Fruit fly (Drosophila melanogaster): ENCODE data around the gene CG43117.

Gene CG43117

DNA sequence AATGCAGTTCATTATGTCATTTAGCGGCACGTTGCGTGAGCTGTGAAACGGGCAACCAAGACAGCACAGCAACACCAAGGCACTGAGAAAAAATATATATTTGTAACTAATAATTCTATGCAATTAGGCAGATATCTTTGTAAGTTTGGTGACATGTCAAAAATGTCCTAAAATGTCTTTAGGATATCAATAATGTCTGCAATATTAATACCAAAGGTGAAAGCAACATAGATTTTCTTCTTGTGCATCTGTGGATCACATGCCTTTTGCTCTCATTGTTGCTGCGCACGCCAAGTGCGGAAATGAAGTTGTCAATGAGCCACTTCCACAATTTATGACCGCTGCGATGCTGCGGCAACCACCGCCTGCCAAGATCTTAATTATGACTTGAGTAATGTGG lies 34.9 kb downstream of the CG43117 start (continued):
- TF ChIP-seq fd85E (GFP tag; optimal IDR thresholded peaks at IDR 0.05) (no peak), CG31627 (GFP tag; optimal IDR thresholded peaks at IDR 0.05) (peak; percentile 59), CG15336 (GFP tag; IDR thresholded peaks at IDR 0.05) (peak; percentile 79), CG6276 (GFP tag; optimal IDR thresholded peaks at IDR 0.05) (peak; percentile 69), salr (GFP tag; optimal IDR thresholded peaks at IDR 0.05) (peak; percentile 52 to 78), CG4318 (GFP tag; optimal IDR thresholded peaks at IDR 0.05) (peak; percentile 66), Hr4 (GFP tag; optimal IDR thresholded peaks at IDR 0.05) (peak; percentile 75), CG6163 (GFP tag; IDR thresholded peaks at IDR 0.05) (peak; percentile 88)

DNA sequence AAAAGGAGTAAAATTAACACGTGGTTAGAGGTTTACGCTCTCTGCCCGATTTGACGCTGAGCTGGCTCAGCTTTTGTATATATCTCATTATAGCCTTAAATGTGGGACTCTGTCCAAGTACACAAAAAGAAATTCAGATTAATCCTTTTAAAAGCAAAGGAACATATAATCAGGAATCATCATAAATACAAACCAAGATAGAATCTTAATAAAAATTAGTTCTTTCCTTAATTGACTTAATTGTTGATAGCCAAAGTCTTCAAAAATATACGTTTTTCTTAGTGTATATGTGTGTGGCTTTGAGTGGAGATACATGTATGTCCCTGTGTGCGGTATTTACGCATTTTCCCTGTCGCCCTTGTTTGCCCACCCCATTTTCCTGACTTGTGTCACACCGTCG lies 39.7 kb downstream of the CG43117 start:
- no peak for TF ChIP-seq CG11294 (GFP tag; IDR thresholded peaks at IDR 0.05)
- TF ChIP-seq svp (GFP tag) = peak; percentile 48
- TF ChIP-seq pdm3 (GFP tag; optimal IDR thresholded peaks at IDR 0.05) = peak; percentile 42
- TF ChIP-seq Ets96B (tag; optimal IDR thresholded peaks at IDR 0.05) = peak; percentile 51
- TF ChIP-seq CG15336 (GFP tag; IDR thresholded peaks at IDR 0.05) = peak; percentile 47; the same call in 1 of the 2 replicates
- TF ChIP-seq CG11762 (GFP tag; optimal IDR thresholded peaks at IDR 0.05; ENCODE audit: insufficient read depth) = no peak
- TF ChIP-seq CG32006 (GFP tag; optimal IDR thresholded peaks at IDR 0.05) = peak; percentile 53
- TF ChIP-seq Eip78C (GFP tag) = peak; percentile 80
- TF ChIP-seq ss (GFP tag; optimal IDR thresholded peaks at IDR 0.05) = peak in 1 of 2 experiments; percentile 22
- TF ChIP-seq spab (GFP tag; optimal IDR thresholded peaks at IDR 0.05) = no peak
- no peak for TF ChIP-seq esn (GFP tag; optimal IDR thresholded peaks at IDR 0.05)
- TF ChIP-seq Eip75B (GFP tag; optimal IDR thresholded peaks at IDR 0.05) = peak; percentile 13
- TF ChIP-seq Smox (GFP tag; optimal IDR thresholded peaks at IDR 0.05) = no peak
- TF ChIP-seq CG11902 (GFP tag; optimal IDR thresholded peaks at IDR 0.05) = no peak
- TF ChIP-seq OdsH (GFP tag; optimal IDR thresholded peaks at IDR 0.05) = peak; percentile 19
- TF ChIP-seq acj6 (GFP tag; optimal IDR thresholded peaks at IDR 0.05) = peak; percentile 12
- peak; percentile 64; the same call in 2 of the 3 replicates for TF ChIP-seq eg (GFP tag; IDR thresholded peaks at IDR 0.05)
- 0 out of 3 replicates have a peak, but pooled peaks have one; percentile 38 for TF ChIP-seq CG6163 (GFP tag; IDR thresholded peaks at IDR 0.05)
- TF ChIP-seq Hr4 (GFP tag; optimal IDR thresholded peaks at IDR 0.05) = peak; percentile 38
- TF ChIP-seq achi (GFP tag; optimal IDR thresholded peaks at IDR 0.05) = peak; percentile 13
- TF ChIP-seq CG8119 (GFP tag; IDR thresholded peaks at IDR 0.05) = peak; percentile 28; the same call in 1 of the 3 replicates
- TF ChIP-seq CG10669 (GFP tag; optimal IDR thresholded peaks at IDR 0.05) = peak; percentile 35
- TF ChIP-seq dsx (GFP tag; optimal IDR thresholded peaks at IDR 0.05; ENCODE audit: poor library complexity, severe bottlenecking) = peak; percentile 45
- TF ChIP-seq Sox14 (GFP tag; optimal IDR thresholded peaks at IDR 0.05) = peak; percentile 1
- peak; percentile 5 for TF ChIP-seq CG3919 (GFP tag; optimal IDR thresholded peaks at IDR 0.05)
- TF ChIP-seq CG10631 (GFP tag; optimal IDR thresholded peaks at IDR 0.05) = peak; percentile 29
- peak; percentile 28 for TF ChIP-seq CG3032 (tag; optimal IDR thresholded peaks at IDR 0.05)

DNA sequence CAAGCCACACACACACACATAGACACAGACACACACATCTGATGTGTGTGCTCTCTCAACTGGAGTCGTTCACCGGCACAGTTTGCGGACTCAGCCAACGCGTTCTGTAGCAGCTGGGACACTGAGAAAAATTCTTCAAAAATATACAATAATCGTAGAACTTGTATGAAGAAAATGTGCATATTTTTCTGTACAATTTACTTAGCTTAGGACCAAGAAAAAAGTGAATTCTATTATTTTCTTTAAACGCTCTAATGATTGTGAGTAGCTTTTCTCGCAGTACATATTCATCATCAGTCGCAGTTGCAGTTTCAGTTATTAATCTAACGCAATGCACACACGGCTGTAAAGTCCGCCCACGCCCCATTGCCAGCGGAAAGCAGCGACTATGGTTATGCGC lies 41.8 kb downstream of the CG43117 start:
- TF ChIP-seq CG3032 (tag; optimal IDR thresholded peaks at IDR 0.05) (peak; percentile 56), CG7368 (GFP tag; optimal IDR thresholded peaks at IDR 0.05) (peak; percentile 39), Hr38 (GFP tag; optimal IDR thresholded peaks at IDR 0.05) (no peak), acj6 (GFP tag; optimal IDR thresholded peaks at IDR 0.05) (peak; percentile 15), CG9139 (GFP tag; optimal IDR thresholded peaks at IDR 0.05) (no peak), Sox15 (GFP tag; optimal IDR thresholded peaks at IDR 0.05) (no peak), dac (GFP tag; optimal IDR thresholded peaks at IDR 0.05) (no peak), Sox14 (GFP tag; optimal IDR thresholded peaks at IDR 0.05) (peak; percentile 33), achi (GFP tag; optimal IDR thresholded peaks at IDR 0.05) (peak; percentile 67), CG4318 (GFP tag; optimal IDR thresholded peaks at IDR 0.05) (peak; percentile 39), Smox (GFP tag; optimal IDR thresholded peaks at IDR 0.05) (no peak), CG16779 (tag; optimal IDR thresholded peaks at IDR 0.05) (peak; percentile 41), lz (GFP tag; optimal IDR thresholded peaks at IDR 0.05) (no peak), esn (GFP tag; optimal IDR thresholded peaks at IDR 0.05) (peak; percentile 16), Hr4 (GFP tag; optimal IDR thresholded peaks at IDR 0.05) (peak; percentile 67), pdm3 (GFP tag; optimal IDR thresholded peaks at IDR 0.05) (peak; percentile 49), Eip93F (GFP tag; optimal IDR thresholded peaks at IDR 0.05) (no peak), fkh (GFP tag; optimal IDR thresholded peaks at IDR 0.05) (no peak), Ets21C (GFP tag; optimal IDR thresholded peaks at IDR 0.05) (no peak), CG32006 (GFP tag; optimal IDR thresholded peaks at IDR 0.05) (peak; percentile 75), CG10631 (GFP tag; optimal IDR thresholded peaks at IDR 0.05) (peak; percentile 61), CG10669 (GFP tag; optimal IDR thresholded peaks at IDR 0.05) (peak; percentile 58), CG6808 (GFP tag; optimal IDR thresholded peaks at IDR 0.05) (peak; percentile 34), Met (GFP tag; optimal IDR thresholded peaks at IDR 0.05) (peak; percentile 4), Hr39 (GFP tag; optimal IDR thresholded peaks at IDR 0.05) (no peak), CG11902 (GFP tag; optimal IDR thresholded peaks at IDR 0.05) (no peak), CG6276 (GFP tag; optimal IDR thresholded peaks at IDR 0.05) (peak; percentile 78), CG6792 (GFP tag; optimal IDR thresholded peaks at IDR 0.05) (peak; percentile 30), Gug (GFP tag; IDR thresholded peaks at IDR 0.05) (peak; percentile 75)
